Fruit fly (Drosophila melanogaster) whole organism, pupa: ENCODE data around the gene Qsox3.

Source experiments
- CG10348 ChIP-seq: fragments of 200-800 bp; sonication (Bioruptor generic); IDR thresholded peaks from 2 replicates; pipeline ENCODE4 v1.3.6; 2022; ENCODE audit warnings: missing biosample characterization, missing genetic modification characterization
- CG15710 ChIP-seq: fragments of 200-800 bp; sonication (Bioruptor generic); optimal IDR thresholded peaks from 2 replicates; lab custom pipeline; 2018; ENCODE audit warnings: missing biosample characterization, mild to moderate bottlenecking, missing genetic modification characterization, moderate library complexity
- CG32121 ChIP-seq: fragments of 200-800 bp; sonication (Bioruptor generic); IDR thresholded peaks from 2 replicates; pipeline ENCODE4 v1.3.6; 2022; ENCODE audit warnings: missing biosample characterization, missing genetic modification characterization
- CG8301 ChIP-seq: fragments of 200-800 bp; sonication (Bioruptor generic); optimal IDR thresholded peaks from 2 replicates; lab custom pipeline; 2018; ENCODE audit warnings: missing biosample characterization, mild to moderate bottlenecking, missing genetic modification characterization
- D1 ChIP-seq: fragments of 200-800 bp; sonication (Bioruptor generic); optimal IDR thresholded peaks from 2 replicates; lab custom pipeline; 2018; ENCODE audit warnings: missing biosample characterization, mild to moderate bottlenecking, missing genetic modification characterization, moderate library complexity
- EcR ChIP-seq: fragments of 200-800 bp; sonication (Bioruptor generic); optimal IDR thresholded peaks from 3 replicates; lab custom pipeline; 2019; ENCODE audit warnings: missing biosample characterization, missing genetic modification characterization, mild to moderate bottlenecking, moderate library complexity, missing genetic modification reagents
- Pif1A ChIP-seq: fragments of 200-800 bp; sonication (Bioruptor generic); optimal IDR thresholded peaks from 3 replicates; lab custom pipeline; 2016; ENCODE audit warnings: missing biosample characterization, missing genetic modification characterization
- Pif1B ChIP-seq: fragments of 200-800 bp; sonication (Bioruptor generic); optimal IDR thresholded peaks from 3 replicates; lab custom pipeline; 2016; ENCODE audit warnings: missing biosample characterization, missing genetic modification characterization
- gl ChIP-seq: fragments of 200-800 bp; sonication (Bioruptor generic); optimal IDR thresholded peaks from 2 replicates; lab custom pipeline; 2018; ENCODE audit warnings: missing biosample characterization, mild to moderate bottlenecking, missing genetic modification characterization

DNA sequence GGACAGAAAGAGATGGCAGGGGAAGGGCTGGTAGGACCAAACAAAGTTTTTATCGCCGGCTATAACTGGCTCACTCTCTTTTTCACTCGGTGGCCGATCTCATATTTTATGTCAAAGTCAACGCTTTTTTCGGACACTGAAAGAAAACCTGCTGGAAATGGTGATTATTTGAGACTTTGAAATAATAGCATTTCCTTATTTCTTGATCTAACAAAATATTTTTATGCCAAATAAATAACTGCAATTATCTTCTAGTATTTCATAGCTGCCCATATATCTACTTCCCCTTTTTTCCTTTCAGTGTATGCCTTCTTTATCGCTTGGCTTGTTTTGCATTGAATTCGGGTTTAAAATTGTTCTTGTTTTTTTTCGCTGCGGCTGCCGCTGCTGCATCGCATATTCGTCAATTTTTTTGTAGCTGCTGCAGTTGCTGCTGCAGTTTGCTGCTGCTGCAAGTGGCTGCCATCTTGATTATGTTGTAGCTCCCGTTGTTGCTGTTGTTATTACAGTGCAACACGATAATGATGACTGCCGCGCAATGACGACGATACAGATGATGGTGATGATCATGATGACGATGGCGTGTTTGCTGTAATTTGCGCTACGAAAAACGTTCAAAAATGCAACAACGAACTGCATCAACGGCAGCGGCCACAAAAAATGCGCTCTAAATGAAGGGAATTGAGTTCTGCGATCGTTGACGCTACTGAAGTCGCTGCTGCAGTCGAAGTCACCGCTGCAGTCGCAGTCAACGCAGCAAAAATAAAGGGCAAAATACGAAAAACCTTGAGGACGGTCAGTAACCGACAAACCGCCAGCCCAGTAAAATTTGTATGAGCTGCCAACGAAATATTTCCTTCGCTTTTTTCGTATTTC lies 25.7 kb downstream of the Qsox3 start:
- no peak for TF ChIP-seq CG10348 (GFP tag; lab: Robert Waterston, UW)
- peak; percentile 95 for TF ChIP-seq D1 (tag; lab: Kevin White, UChicago)
- peak; percentile 97 for TF ChIP-seq EcR
- TF ChIP-seq Pif1A (GFP tag; lab: Kevin White, UChicago), result peak; percentile 93
- peak; percentile 98 for TF ChIP-seq CG15710 (tag; lab: Kevin White, UChicago)
- peak; percentile 94 for TF ChIP-seq gl (tag; lab: Kevin White, UChicago)
- TF ChIP-seq CG32121 (GFP tag; lab: Robert Waterston, UW), result no peak; the same call in 1 of the 2 replicates
- peak; percentile 86 for TF ChIP-seq CG8301 (tag; lab: Kevin White, UChicago)
- TF ChIP-seq Pif1B (GFP tag; lab: Kevin White, UChicago), result peak; percentile 87
